Worm (Caenorhabditis elegans): ENCODE data around the gene F25B4.8.

ce11 chrV:5672270-5672669 is 19.2 kb downstream of the F25B4.8 start:
- TF ChIP-seq unc-86 (tag; optimal IDR thresholded peaks at IDR 0.05) (no peak), pax-3 (tag; optimal IDR thresholded peaks at IDR 0.05) (no peak), snpc-4 (tag; optimal IDR thresholded peaks at IDR 0.05) (no peak), Y116A8C.19 (tag; optimal IDR thresholded peaks at IDR 0.05; ENCODE audit: borderline replicate concordance) (no peak)
